Worm (Caenorhabditis elegans) whole organism, mixed stage, embryonic: Measurements from ENCODE around the gene F25E2.2.

Source experiments
- ceh-43 ChIP-seq: fragments of 200-800 bp; sonication (Bioruptor generic); optimal IDR thresholded peaks from 2 replicates; lab custom pipeline; 2018; ENCODE audit warnings: mild to moderate bottlenecking, missing genetic modification characterization, moderate library complexity, missing compliant biosample characterization
- ces-1 ChIP-seq: fragments of 150-350 bp; optimal IDR thresholded peaks from 2 replicates; lab custom pipeline; 2014; ENCODE audit warnings: missing biosample characterization, missing genetic modification reagents, missing genetic modification characterization
- drap-1 ChIP-seq: fragments of 200-800 bp; sonication (Bioruptor generic); optimal IDR thresholded peaks from 3 replicates; lab custom pipeline; 2018; ENCODE audit warnings: mild to moderate bottlenecking, missing genetic modification characterization, missing compliant biosample characterization
- hlh-1 ChIP-seq: fragments of 150-350 bp; optimal IDR thresholded peaks from 2 replicates; lab custom pipeline; 2014; ENCODE audit warnings: missing biosample characterization, missing genetic modification reagents, missing genetic modification characterization
- mab-5 ChIP-seq: fragments of 150-350 bp; optimal IDR thresholded peaks from 2 replicates; lab custom pipeline; 2014; ENCODE audit warnings: missing biosample characterization, missing genetic modification characterization
- nhr-12 ChIP-seq: fragments of 150-350 bp; optimal IDR thresholded peaks from 2 replicates; lab custom pipeline; 2014; ENCODE audit warnings: missing biosample characterization, missing genetic modification characterization
- nhr-237 ChIP-seq: fragments of 150-350 bp; optimal IDR thresholded peaks from 2 replicates; lab custom pipeline; 2014; ENCODE audit warnings: missing biosample characterization, missing genetic modification characterization
- nhr-28 ChIP-seq: fragments of 150-350 bp; optimal IDR thresholded peaks from 2 replicates; lab custom pipeline; 2014; ENCODE audit warnings: missing biosample characterization, missing genetic modification characterization
- nhr-76 ChIP-seq: sonication (generic microtip); optimal IDR thresholded peaks from 2 replicates; lab custom pipeline; 2017; ENCODE audit warnings: missing biosample characterization, missing genetic modification characterization
- pha-4 ChIP-seq: fragments of 150-350 bp; optimal IDR thresholded peaks from 2 replicates; lab custom pipeline; 2018; ENCODE audit warnings: missing biosample characterization, missing genetic modification reagents, missing genetic modification characterization
- sptf-1 ChIP-seq: sonication (generic microtip); optimal IDR thresholded peaks from 2 replicates; lab custom pipeline; 2017; ENCODE audit warnings: mild to moderate bottlenecking, missing genetic modification characterization, moderate library complexity, missing compliant biosample characterization
- unc-120 ChIP-seq: sonication (generic microtip); optimal IDR thresholded peaks from 2 replicates; lab custom pipeline; 2017; ENCODE audit warnings: missing genetic modification characterization, missing compliant biosample characterization; ENCODE audit not compliant: poor library complexity, severe bottlenecking
- unc-62 ChIP-seq: fragments of 150-350 bp; optimal IDR thresholded peaks from 2 replicates; lab custom pipeline; 2014; ENCODE audit warnings: missing biosample characterization, missing genetic modification reagents, missing genetic modification characterization

DNA sequence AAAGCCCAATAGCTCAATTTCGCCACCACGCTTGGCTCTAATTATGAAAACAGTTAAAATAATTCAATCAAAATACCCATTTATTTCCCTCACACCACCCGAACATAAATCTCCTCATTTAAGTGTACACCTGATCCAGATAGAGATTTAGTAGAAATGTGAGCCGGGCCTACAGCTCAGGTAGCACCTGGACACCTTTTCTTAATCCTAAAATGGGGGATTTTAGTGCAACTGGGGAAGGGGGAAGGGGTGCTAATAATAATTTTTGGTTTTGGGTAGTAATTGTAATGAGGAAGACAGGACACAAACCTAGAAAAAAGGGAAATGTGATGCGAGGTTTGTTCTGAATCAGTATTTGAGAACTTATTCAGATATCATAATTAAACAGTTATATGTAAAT lies 43.0 kb upstream of the F25E2.2 start:
- no peak for TF ChIP-seq nhr-28
- TF ChIP-seq unc-62 (GFP tag; lab: Kevin White, UChicago), result no peak
- no peak for TF ChIP-seq hlh-1
- no peak for TF ChIP-seq ces-1 (GFP tag; lab: Kevin White, UChicago)
- TF ChIP-seq mab-5 (tag; lab: Kevin White, UChicago), result no peak
- TF ChIP-seq unc-120 (tag; lab: Kevin White, UChicago), result no peak
- TF ChIP-seq nhr-76 (tag; lab: Kevin White, UChicago), result no peak
- TF ChIP-seq nhr-237, result no peak
- TF ChIP-seq nhr-12 (tag; lab: Kevin White, UChicago), result no peak
- TF ChIP-seq ceh-43 (GFP tag; lab: Kevin White, UChicago), result no peak
- TF ChIP-seq sptf-1 (tag; lab: Kevin White, UChicago), result no peak
- TF ChIP-seq drap-1 (GFP tag; lab: Kevin White, UChicago), result no peak
- TF ChIP-seq pha-4 (tag; lab: Kevin White, UChicago), result no peak
